Worm (Caenorhabditis elegans) whole organism, L1 larva: ENCODE measurements around the gene chil-7.
"Not testable (repeated sequence)": the region's sequence is repeated elsewhere in the genome, so short reads cannot be mapped to it uniquely, and the experiment has no call there.

Experiments used
- alr-1 ChIP-seq: fragments of 200-800 bp; sonication (Bioruptor generic); optimal IDR thresholded peaks from 2 replicates; lab custom pipeline; 2018; ENCODE audit warnings: borderline replicate concordance, mild to moderate bottlenecking, missing genetic modification characterization, missing compliant biosample characterization
- ama-1 ChIP-seq: fragments of 150-350 bp; optimal IDR thresholded peaks from 2 replicates; lab custom pipeline; 2014
- ceh-63 ChIP-seq: fragments of 200-800 bp; sonication (Bioruptor generic); optimal IDR thresholded peaks from 2 replicates; lab custom pipeline; 2018; ENCODE audit warnings: mild to moderate bottlenecking, missing genetic modification characterization, missing compliant biosample characterization
- ceh-8 ChIP-seq: fragments of 200-800 bp; sonication (Bioruptor generic); optimal IDR thresholded peaks from 2 replicates; lab custom pipeline; 2018; ENCODE audit warnings: mild to moderate bottlenecking, missing genetic modification characterization, moderate library complexity, missing compliant biosample characterization
- ceh-88 ChIP-seq: fragments of 200-800 bp; sonication (Bioruptor generic); IDR thresholded peaks from 2 replicates; pipeline ENCODE4 v1.3.6; 2022; ENCODE audit warnings: missing genetic modification characterization, missing compliant biosample characterization
- ceh-90 ChIP-seq: sonication (generic microtip); optimal IDR thresholded peaks from 2 replicates; lab custom pipeline; 2016; ENCODE audit warnings: missing genetic modification characterization, missing compliant biosample characterization
- ces-1 ChIP-seq: fragments of 150-350 bp; optimal IDR thresholded peaks from 2 replicates; lab custom pipeline; 2014; ENCODE audit warnings: missing biosample characterization, missing genetic modification reagents, missing genetic modification characterization
- dpl-1 ChIP-seq, 3 experiments: fragments of 150-350 bp in 2 of 3; sonication (generic microtip) in 1 of 3; optimal IDR thresholded peaks; 2 replicates each; lab custom pipeline; 2014 to 2017; ENCODE audit warnings: missing biosample characterization in 3 of 3, missing genetic modification characterization in 3 of 3, missing genetic modification reagents in 3 of 3
- dsc-1 ChIP-seq: sonication (generic microtip); optimal IDR thresholded peaks from 2 replicates; lab custom pipeline; 2016; ENCODE audit warnings: mild to moderate bottlenecking, missing genetic modification characterization, missing compliant biosample characterization
- efl-1 ChIP-seq, 4 experiments: fragments of 150-350 bp; optimal IDR thresholded peaks in 3 of 4; peaks in 1 of 4; 1 replicate in 1 of 4; 2 replicates in 3 of 4; lab custom pipeline; 2014; ENCODE audit warnings: missing biosample characterization in 2 of 4, missing genetic modification characterization in 2 of 4, missing genetic modification reagents in 2 of 4
- efl-3 ChIP-seq: fragments of 200-800 bp; sonication (Bioruptor generic); optimal IDR thresholded peaks from 2 replicates; lab custom pipeline; 2018; ENCODE audit warnings: mild to moderate bottlenecking, missing genetic modification characterization, missing compliant biosample characterization
- egl-27 ChIP-seq, 2 experiments: fragments of 150-350 bp in 1 of 2; sonication (generic microtip); optimal IDR thresholded peaks; 3 replicates each; lab custom pipeline; 2017 to 2018; ENCODE audit warnings: missing biosample characterization in 2 of 2, missing genetic modification characterization in 2 of 2, missing genetic modification reagents in 2 of 2
- elt-3 ChIP-seq, 6 experiments: fragments of 150-350 bp in 1 of 6; sonication (generic microtip); optimal IDR thresholded peaks; 2 replicates each; lab custom pipeline; 2017 to 2018; ENCODE audit warnings: missing biosample characterization in 6 of 6, missing genetic modification characterization in 6 of 6, inconsistent platforms in 1 of 6
- fkh-4 ChIP-seq: sonication (generic microtip); optimal IDR thresholded peaks from 2 replicates; lab custom pipeline; 2016; ENCODE audit warnings: missing compliant biosample characterization, missing genetic modification characterization, borderline replicate concordance
- fkh-8 ChIP-seq: sonication (generic microtip); optimal IDR thresholded peaks from 2 replicates; lab custom pipeline; 2016; ENCODE audit warnings: mild to moderate bottlenecking, missing genetic modification characterization, missing compliant biosample characterization
- grh-1 ChIP-seq: fragments of 200-800 bp; sonication (Bioruptor generic); IDR thresholded peaks from 2 replicates; pipeline ENCODE4 v1.3.6; 2022; ENCODE audit warnings: missing genetic modification reagents, missing genetic modification characterization, missing compliant biosample characterization
- hpl-2 ChIP-seq: fragments of 150-350 bp; optimal IDR thresholded peaks from 2 replicates; lab custom pipeline; 2014; ENCODE audit warnings: missing biosample characterization, missing genetic modification reagents, missing genetic modification characterization
- lin-14 ChIP-seq: fragments of 200-800 bp; sonication (Bioruptor generic); optimal IDR thresholded peaks from 2 replicates; lab custom pipeline; 2018; ENCODE audit warnings: mild to moderate bottlenecking, missing genetic modification characterization, moderate library complexity, missing compliant biosample characterization
- mab-9 ChIP-seq: fragments of 200-800 bp; sonication (Bioruptor generic); IDR thresholded peaks from 2 replicates; pipeline ENCODE4 v1.3.6; 2022; ENCODE audit warnings: missing genetic modification reagents, missing genetic modification characterization, missing compliant biosample characterization
- mdl-1 ChIP-seq, 2 experiments: fragments of 150-350 bp; optimal IDR thresholded peaks; 2 replicates each; lab custom pipeline; 2014 to 2017; ENCODE audit warnings: missing biosample characterization in 2 of 2, missing genetic modification characterization in 2 of 2, inconsistent platforms in 1 of 2
- mep-1 ChIP-seq: fragments of 150-350 bp; optimal IDR thresholded peaks from 2 replicates; lab custom pipeline; 2014; ENCODE audit warnings: missing biosample characterization, missing genetic modification characterization
- nhr-19 ChIP-seq: fragments of 200-800 bp; sonication (Bioruptor generic); conservative IDR thresholded peaks from 2 replicates; pipeline ENCODE4 v1.3.6; 2022; ENCODE audit warnings: missing genetic modification characterization, missing compliant biosample characterization
- nhr-84 ChIP-seq: sonication (generic microtip); optimal IDR thresholded peaks from 2 replicates; lab custom pipeline; 2017; ENCODE audit warnings: missing biosample characterization, missing genetic modification characterization
- nhr-85 ChIP-seq: sonication (generic microtip); peaks from one replicate; lab custom pipeline; 2016; ENCODE audit warnings: missing genetic modification characterization, inconsistent platforms, missing compliant biosample characterization
- pag-3 ChIP-seq: sonication (generic microtip); optimal IDR thresholded peaks from 2 replicates; lab custom pipeline; 2017; ENCODE audit warnings: missing genetic modification characterization, mild to moderate bottlenecking, missing compliant biosample characterization, antibody characterized with exemption, borderline replicate concordance; ENCODE audit not compliant: insufficient read depth
- pax-3 ChIP-seq: fragments of 200-800 bp; sonication (Bioruptor generic); optimal IDR thresholded peaks from 2 replicates; lab custom pipeline; 2018; ENCODE audit warnings: mild to moderate bottlenecking, missing genetic modification characterization, moderate library complexity, missing compliant biosample characterization
- pqm-1 ChIP-seq: sonication (generic microtip); optimal IDR thresholded peaks from 3 replicates; lab custom pipeline; 2017; ENCODE audit warnings: missing biosample characterization, missing genetic modification characterization
- snu-23 ChIP-seq: sonication (generic microtip); optimal IDR thresholded peaks from 2 replicates; lab custom pipeline; 2016; ENCODE audit warnings: missing genetic modification characterization, missing compliant biosample characterization
- sup-37 ChIP-seq: fragments of 200-800 bp; sonication (Bioruptor generic); optimal IDR thresholded peaks from 2 replicates; lab custom pipeline; 2018; ENCODE audit warnings: mild to moderate bottlenecking, missing genetic modification characterization, missing compliant biosample characterization
- tbx-2 ChIP-seq: sonication (generic microtip); optimal IDR thresholded peaks from 2 replicates; lab custom pipeline; 2016; ENCODE audit warnings: missing genetic modification characterization, missing compliant biosample characterization
- unc-130 ChIP-seq: fragments of 150-350 bp; optimal IDR thresholded peaks from 2 replicates; lab custom pipeline; 2017; ENCODE audit warnings: missing biosample characterization, missing genetic modification characterization, inconsistent platforms
- unc-30 ChIP-seq: sonication (generic microtip); optimal IDR thresholded peaks from 2 replicates; lab custom pipeline; 2017; ENCODE audit warnings: missing biosample characterization, missing genetic modification characterization
- unc-62 ChIP-seq: fragments of 150-350 bp; optimal IDR thresholded peaks from 2 replicates; lab custom pipeline; 2014; ENCODE audit warnings: missing biosample characterization, missing genetic modification reagents, missing genetic modification characterization
- xbp-1 ChIP-seq: sonication (generic microtip); optimal IDR thresholded peaks from 2 replicates; lab custom pipeline; 2016; ENCODE audit warnings: missing genetic modification characterization, missing compliant biosample characterization
- zag-1 ChIP-seq: fragments of 150-350 bp; optimal IDR thresholded peaks from 2 replicates; lab custom pipeline; 2014; ENCODE audit warnings: missing biosample characterization, missing genetic modification characterization
- zip-4 ChIP-seq: fragments of 200-800 bp; sonication (Bioruptor generic); optimal IDR thresholded peaks from 2 replicates; lab custom pipeline; 2018; ENCODE audit warnings: mild to moderate bottlenecking, missing genetic modification characterization, moderate library complexity, missing compliant biosample characterization
- ztf-11 ChIP-seq, 2 experiments: sonication (generic microtip); optimal IDR thresholded peaks; 2 replicates each; lab custom pipeline; 2016 to 2017; ENCODE audit warnings: missing genetic modification characterization in 2 of 2, missing biosample characterization in 1 of 2, missing compliant biosample characterization in 1 of 2

chil-7 gene

ce11 chrII:9872961-9873360, 2.0 kb upstream of the chil-7 start, which contains the start of gene chil-8:
Gene chil-8, minus strand, starts transcription at chrII:9873061.
- TF ChIP-seq ama-1: no peak
- TF ChIP-seq ceh-8 (GFP tag; lab: Kevin White, UChicago): no peak

- TF ChIP-seq unc-130: no peak
- no peak for TF ChIP-seq efl-1 (optimal IDR thresholded peaks at IDR 0.05; lab: Kevin White, UChicago)
- TF ChIP-seq efl-1 (GFP tag; optimal IDR thresholded peaks at IDR 0.05 in 1 of 2; lab: Kevin White, UChicago): peak in 1 of 2 experiments; percentile 86
Measured at ce11 chrII:9868698-9869097, 2.3 kb downstream of the chil-7 start, which contains the start of gene old-1. Gene old-1, minus strand, starts transcription at chrII:9868747.

ce11 chrII:9868207-9868606, 2.8 kb downstream of the chil-7 start:
- TF ChIP-seq pqm-1: no peak
- TF ChIP-seq nhr-85 (tag; lab: Kevin White, UChicago): no peak
- no peak for TF ChIP-seq alr-1 (tag; lab: Kevin White, UChicago)
- no peak for TF ChIP-seq fkh-8 (tag; lab: Kevin White, UChicago)
- no peak for TF ChIP-seq zag-1
- no peak for TF ChIP-seq unc-30 (tag; lab: Kevin White, UChicago)
- no peak for TF ChIP-seq pag-3 (tag; lab: Kevin White, UChicago)
- no peak for TF ChIP-seq hpl-2 (GFP tag; lab: Kevin White, UChicago)
- no peak for TF ChIP-seq dpl-1 (GFP tag; optimal IDR thresholded peaks at IDR 0.05; lab: Kevin White, UChicago)
- no peak for TF ChIP-seq ceh-88 (GFP tag; lab: Robert Waterston, UW)
- TF ChIP-seq ztf-11 (tag; optimal IDR thresholded peaks at IDR 0.05; lab: Kevin White, UChicago): no peak
- no peak for TF ChIP-seq grh-1 (GFP tag; lab: Robert Waterston, UW)
- no peak for TF ChIP-seq pax-3 (tag; lab: Kevin White, UChicago)
- TF ChIP-seq mab-9 (GFP tag; lab: Robert Waterston, UW): no peak

- TF ChIP-seq snu-23 (GFP tag; lab: Kevin White, UChicago); mep-1; xbp-1 (tag; lab: Kevin White, UChicago): not testable (repeated sequence)
Measured at ce11 chrII:9866378-9866777, 4.6 kb downstream of the chil-7 start, which contains the start of gene chil-1. Gene chil-1, minus strand, starts transcription at chrII:9866478.

- no peak for TF ChIP-seq unc-130
Measured at ce11 chrII:9862147-9862546, 8.8 kb downstream of the chil-7 start, which contains the start of gene C08H9.18. Gene C08H9.18, minus strand, starts transcription at chrII:9862247.

ce11 chrII:9861394-9861793, 9.6 kb downstream of the chil-7 start, which contains the start of gene chil-3:
Gene chil-3, minus strand, starts transcription at chrII:9861494.
- no peak for TF ChIP-seq hpl-2 (GFP tag; lab: Kevin White, UChicago)
- TF ChIP-seq pqm-1: no peak
- no peak for TF ChIP-seq nhr-85 (tag; lab: Kevin White, UChicago)
- TF ChIP-seq dpl-1 (GFP tag; optimal IDR thresholded peaks at IDR 0.05; lab: Kevin White, UChicago): no peak
- no peak for TF ChIP-seq mdl-1 (tag; optimal IDR thresholded peaks at IDR 0.05; lab: Kevin White, UChicago)
- no peak for TF ChIP-seq egl-27 (tag; optimal IDR thresholded peaks at IDR 0.05; lab: Kevin White, UChicago)
- no peak for TF ChIP-seq zip-4
- no peak for TF ChIP-seq ces-1 (GFP tag; lab: Kevin White, UChicago)
- no peak for TF ChIP-seq dsc-1 (tag; lab: Kevin White, UChicago)
- no peak for TF ChIP-seq nhr-84 (tag; lab: Kevin White, UChicago)
- TF ChIP-seq nhr-19 (GFP tag; lab: Robert Waterston, UW): no peak
- no peak for TF ChIP-seq elt-3 (tag; optimal IDR thresholded peaks at IDR 0.05; lab: Kevin White, UChicago)

- TF ChIP-seq tbx-2 (tag; lab: Kevin White, UChicago): no peak
- TF ChIP-seq unc-62: no peak
- TF ChIP-seq zip-4: no peak
- no peak for TF ChIP-seq sup-37 (GFP tag; lab: Kevin White, UChicago)
- TF ChIP-seq mdl-1 (tag; optimal IDR thresholded peaks at IDR 0.05; lab: Kevin White, UChicago): no peak
- TF ChIP-seq ceh-63 (GFP tag; lab: Kevin White, UChicago): no peak
- no peak for TF ChIP-seq elt-3 (tag; optimal IDR thresholded peaks at IDR 0.05; lab: Kevin White, UChicago)
- TF ChIP-seq lin-14: no peak
- no peak for TF ChIP-seq efl-3
- TF ChIP-seq zag-1: no peak
- TF ChIP-seq ceh-90 (tag; lab: Kevin White, UChicago): no peak
- no peak for TF ChIP-seq pqm-1
- no peak for TF ChIP-seq egl-27 (tag; optimal IDR thresholded peaks at IDR 0.05; lab: Kevin White, UChicago)
- no peak for TF ChIP-seq fkh-4 (tag; lab: Kevin White, UChicago)
- TF ChIP-seq, all 84 proteins: peak for 0
Measured at ce11 chrII:9859575-9859974, 11.4 kb downstream of the chil-7 start, which contains the start of gene chil-5. Gene chil-5, minus strand, starts transcription at chrII:9859675.
